Worm (Caenorhabditis elegans) whole organism, L1 larva: ENCODE results near the gene K01D12.7.

ENCODE experiments used
- C04F5.9 ChIP-seq: sonication (generic microtip); optimal IDR thresholded peaks from 2 replicates; lab custom pipeline; 2016; ENCODE audit warnings: missing genetic modification characterization, missing compliant biosample characterization
- C16A3.4 ChIP-seq: fragments of 150-350 bp; optimal IDR thresholded peaks from 2 replicates; lab custom pipeline; 2014; ENCODE audit warnings: missing biosample characterization, missing genetic modification characterization
- C34B4.2 ChIP-seq: sonication (generic microtip); optimal IDR thresholded peaks from 2 replicates; lab custom pipeline; 2017; ENCODE audit warnings: mild to moderate bottlenecking, missing genetic modification characterization, missing compliant biosample characterization
- F16B12.6 ChIP-seq: fragments of 150-350 bp; optimal IDR thresholded peaks from 2 replicates; lab custom pipeline; 2014; ENCODE audit warnings: missing biosample characterization, missing genetic modification characterization
- Y116A8C.19 ChIP-seq: sonication (generic microtip); optimal IDR thresholded peaks from 2 replicates; lab custom pipeline; 2016; ENCODE audit warnings: missing compliant biosample characterization, missing genetic modification characterization, borderline replicate concordance
- aha-1 ChIP-seq: fragments of 150-350 bp; optimal IDR thresholded peaks from 2 replicates; lab custom pipeline; 2014; ENCODE audit warnings: missing biosample characterization, missing genetic modification characterization
- alr-1 ChIP-seq: fragments of 200-800 bp; sonication (Bioruptor generic); optimal IDR thresholded peaks from 2 replicates; lab custom pipeline; 2018; ENCODE audit warnings: borderline replicate concordance, mild to moderate bottlenecking, missing genetic modification characterization, missing compliant biosample characterization
- ama-1 ChIP-seq: fragments of 150-350 bp; optimal IDR thresholded peaks from 2 replicates; lab custom pipeline; 2014
- ceh-8 ChIP-seq: fragments of 200-800 bp; sonication (Bioruptor generic); optimal IDR thresholded peaks from 2 replicates; lab custom pipeline; 2018; ENCODE audit warnings: mild to moderate bottlenecking, missing genetic modification characterization, moderate library complexity, missing compliant biosample characterization
- ceh-88 ChIP-seq: fragments of 200-800 bp; sonication (Bioruptor generic); IDR thresholded peaks from 2 replicates; pipeline ENCODE4 v1.3.6; 2022; ENCODE audit warnings: missing genetic modification characterization, missing compliant biosample characterization
- efl-3 ChIP-seq: fragments of 200-800 bp; sonication (Bioruptor generic); optimal IDR thresholded peaks from 2 replicates; lab custom pipeline; 2018; ENCODE audit warnings: mild to moderate bottlenecking, missing genetic modification characterization, missing compliant biosample characterization
- elt-3 ChIP-seq, 6 experiments: fragments of 150-350 bp in 1 of 6; sonication (generic microtip); optimal IDR thresholded peaks; 2 replicates each; lab custom pipeline; 2017 to 2018; ENCODE audit warnings: missing biosample characterization in 6 of 6, missing genetic modification characterization in 6 of 6, inconsistent platforms in 1 of 6
- fkh-8 ChIP-seq: sonication (generic microtip); optimal IDR thresholded peaks from 2 replicates; lab custom pipeline; 2016; ENCODE audit warnings: mild to moderate bottlenecking, missing genetic modification characterization, missing compliant biosample characterization
- hlh-17 ChIP-seq: fragments of 200-800 bp; sonication (Bioruptor generic); optimal IDR thresholded peaks from 2 replicates; lab custom pipeline; 2018; ENCODE audit warnings: missing genetic modification characterization, mild to moderate bottlenecking, missing compliant biosample characterization, moderate library complexity, borderline replicate concordance
- hlh-4 ChIP-seq: sonication (generic microtip); optimal IDR thresholded peaks from 2 replicates; lab custom pipeline; 2016; ENCODE audit warnings: mild to moderate bottlenecking, missing genetic modification characterization, missing compliant biosample characterization
- irx-1 ChIP-seq: sonication (generic microtip); optimal IDR thresholded peaks from 2 replicates; lab custom pipeline; 2016; ENCODE audit warnings: missing genetic modification characterization, missing compliant biosample characterization
- jun-1 ChIP-seq: fragments of 150-350 bp; optimal IDR thresholded peaks from 2 replicates; lab custom pipeline; 2014; ENCODE audit warnings: missing biosample characterization, missing genetic modification reagents, missing genetic modification characterization
- lin-13 ChIP-seq: fragments of 150-350 bp; optimal IDR thresholded peaks from 2 replicates; lab custom pipeline; 2014; ENCODE audit warnings: missing biosample characterization, missing genetic modification reagents, missing genetic modification characterization
- lin-14 ChIP-seq: fragments of 200-800 bp; sonication (Bioruptor generic); optimal IDR thresholded peaks from 2 replicates; lab custom pipeline; 2018; ENCODE audit warnings: mild to moderate bottlenecking, missing genetic modification characterization, moderate library complexity, missing compliant biosample characterization
- lin-15B ChIP-seq: fragments of 150-350 bp; sonication (generic microtip); optimal IDR thresholded peaks from 3 replicates; lab custom pipeline; 2014; ENCODE audit warnings: missing biosample characterization, missing genetic modification characterization
- lin-39 ChIP-seq: fragments of 150-350 bp; optimal IDR thresholded peaks from 2 replicates; lab custom pipeline; 2014; ENCODE audit warnings: missing biosample characterization, missing genetic modification reagents, missing genetic modification characterization
- lir-3 ChIP-seq: sonication (generic microtip); optimal IDR thresholded peaks from 2 replicates; lab custom pipeline; 2016; ENCODE audit warnings: mild to moderate bottlenecking, missing genetic modification characterization, moderate library complexity, missing compliant biosample characterization; ENCODE audit not compliant: poor library complexity
- lsy-2 ChIP-seq, 2 experiments: fragments of 150-350 bp; optimal IDR thresholded peaks; 2 replicates each; lab custom pipeline; 2014; ENCODE audit warnings: missing biosample characterization in 2 of 2, missing genetic modification characterization in 2 of 2
- mab-9 ChIP-seq: fragments of 200-800 bp; sonication (Bioruptor generic); IDR thresholded peaks from 2 replicates; pipeline ENCODE4 v1.3.6; 2022; ENCODE audit warnings: missing genetic modification reagents, missing genetic modification characterization, missing compliant biosample characterization
- mdl-1 ChIP-seq, 2 experiments: fragments of 150-350 bp; optimal IDR thresholded peaks; 2 replicates each; lab custom pipeline; 2014 to 2017; ENCODE audit warnings: missing biosample characterization in 2 of 2, missing genetic modification characterization in 2 of 2, inconsistent platforms in 1 of 2
- mep-1 ChIP-seq: fragments of 150-350 bp; optimal IDR thresholded peaks from 2 replicates; lab custom pipeline; 2014; ENCODE audit warnings: missing biosample characterization, missing genetic modification characterization
- nhr-20 ChIP-seq: sonication (generic microtip); optimal IDR thresholded peaks from 2 replicates; lab custom pipeline; 2016; ENCODE audit warnings: mild to moderate bottlenecking, missing genetic modification characterization, missing compliant biosample characterization
- nhr-237 ChIP-seq: fragments of 150-350 bp; optimal IDR thresholded peaks from 2 replicates; lab custom pipeline; 2014; ENCODE audit warnings: missing biosample characterization, missing genetic modification characterization
- nhr-28 ChIP-seq: fragments of 150-350 bp; optimal IDR thresholded peaks from 2 replicates; lab custom pipeline; 2014; ENCODE audit warnings: missing biosample characterization, missing genetic modification characterization
- nhr-71 ChIP-seq: sonication (generic microtip); optimal IDR thresholded peaks from 2 replicates; lab custom pipeline; 2016; ENCODE audit warnings: mild to moderate bottlenecking, missing genetic modification characterization, moderate library complexity, missing compliant biosample characterization
- nhr-76 ChIP-seq: sonication (generic microtip); optimal IDR thresholded peaks from 2 replicates; lab custom pipeline; 2017; ENCODE audit warnings: missing biosample characterization, missing genetic modification characterization
- nhr-90 ChIP-seq: sonication (generic microtip); optimal IDR thresholded peaks from 2 replicates; lab custom pipeline; 2016; ENCODE audit warnings: mild to moderate bottlenecking, missing genetic modification characterization, missing compliant biosample characterization; ENCODE audit not compliant: poor library complexity
- pax-3 ChIP-seq: fragments of 200-800 bp; sonication (Bioruptor generic); optimal IDR thresholded peaks from 2 replicates; lab custom pipeline; 2018; ENCODE audit warnings: mild to moderate bottlenecking, missing genetic modification characterization, moderate library complexity, missing compliant biosample characterization
- snpc-4 ChIP-seq: fragments of 150-350 bp; optimal IDR thresholded peaks from 2 replicates; lab custom pipeline; 2014; ENCODE audit warnings: missing biosample characterization, missing genetic modification characterization
- snu-23 ChIP-seq: sonication (generic microtip); optimal IDR thresholded peaks from 2 replicates; lab custom pipeline; 2016; ENCODE audit warnings: missing genetic modification characterization, missing compliant biosample characterization
- sox-4 ChIP-seq: sonication (generic microtip); optimal IDR thresholded peaks from 2 replicates; lab custom pipeline; 2016; ENCODE audit warnings: missing genetic modification characterization, missing compliant biosample characterization
- vab-15 ChIP-seq: sonication (generic microtip); optimal IDR thresholded peaks from 2 replicates; lab custom pipeline; 2017; ENCODE audit warnings: missing genotype, mild to moderate bottlenecking, missing genetic modification characterization, missing compliant biosample characterization
- xbp-1 ChIP-seq: sonication (generic microtip); optimal IDR thresholded peaks from 2 replicates; lab custom pipeline; 2016; ENCODE audit warnings: missing genetic modification characterization, missing compliant biosample characterization
- zag-1 ChIP-seq: fragments of 150-350 bp; optimal IDR thresholded peaks from 2 replicates; lab custom pipeline; 2014; ENCODE audit warnings: missing biosample characterization, missing genetic modification characterization
- ztf-11 ChIP-seq, 2 experiments: sonication (generic microtip); optimal IDR thresholded peaks; 2 replicates each; lab custom pipeline; 2016 to 2017; ENCODE audit warnings: missing genetic modification characterization in 2 of 2, missing biosample characterization in 1 of 2, missing compliant biosample characterization in 1 of 2

Gene K01D12.7

DNA sequence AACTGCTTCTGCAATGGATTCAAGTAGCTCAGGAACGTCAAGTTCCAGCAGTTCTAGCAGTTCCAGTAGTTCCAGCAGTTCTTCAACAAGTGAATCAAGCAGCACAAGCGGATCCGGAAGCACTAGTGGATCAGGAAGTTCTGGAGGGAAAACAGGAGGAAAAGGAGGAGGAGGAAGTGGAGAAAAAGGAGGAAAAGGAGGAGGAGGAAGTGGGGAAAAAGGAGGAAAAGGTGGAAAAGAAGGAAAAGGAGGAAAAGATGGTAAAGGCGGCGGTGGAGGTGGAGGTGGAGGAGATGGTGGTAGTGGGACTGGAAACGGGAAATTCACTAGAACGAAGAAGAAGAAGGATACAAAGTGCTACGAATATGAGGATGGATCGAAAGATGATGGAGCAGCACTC lies 5.2 kb upstream of the K01D12.7 start:
- TF ChIP-seq C34B4.2 (no peak), lin-15B (tag; lab: Kevin White, UChicago) (no peak), nhr-28 (no peak), ztf-11 (tag; optimal IDR thresholded peaks at IDR 0.05; lab: Kevin White, UChicago) (no peak), snu-23 (GFP tag; lab: Kevin White, UChicago) (no peak), F16B12.6 (tag; lab: Kevin White, UChicago) (no peak), nhr-76 (tag; lab: Kevin White, UChicago) (no peak), xbp-1 (tag; lab: Kevin White, UChicago) (no peak), nhr-237 (no peak), lir-3 (tag; lab: Kevin White, UChicago) (no peak)

DNA sequence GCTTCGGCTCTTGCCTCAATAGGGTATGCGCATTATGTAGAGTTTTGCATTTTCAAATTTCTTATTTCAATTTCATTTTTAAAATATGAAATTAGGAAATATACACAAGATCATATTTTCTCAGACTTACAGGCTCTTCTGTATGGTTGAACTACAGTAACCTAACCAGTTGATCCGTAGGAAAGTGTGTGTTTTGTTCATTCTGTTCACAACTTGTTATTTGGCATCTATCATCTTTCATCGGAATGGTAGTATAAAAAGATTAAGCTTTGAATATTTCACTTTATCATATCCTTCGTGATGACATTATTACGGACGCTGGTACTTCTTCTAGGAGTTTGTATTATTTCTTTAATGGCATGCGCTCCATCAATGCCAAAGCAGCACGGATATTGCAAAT lies 4.6 kb upstream of the K01D12.7 start, which contains the start of gene K01D12.10:
Gene K01D12.10 (plus strand): TSS at position 301 of the 400 bp plus-strand sequence.
- TF ChIP-seq vab-15 (tag; lab: Kevin White, UChicago) = no peak
- no peak for TF ChIP-seq mab-9 (GFP tag; lab: Robert Waterston, UW)
- TF ChIP-seq hlh-4 (tag; lab: Kevin White, UChicago) = no peak
- no peak for TF ChIP-seq ama-1 (lab: Kevin White, UChicago)
- no peak for TF ChIP-seq lin-39 (tag; lab: Kevin White, UChicago)
- TF ChIP-seq sox-4 (tag; lab: Kevin White, UChicago) = no peak
- TF ChIP-seq ceh-88 = no peak
- TF ChIP-seq hlh-17 (GFP tag; lab: Kevin White, UChicago) = no peak
- no peak for TF ChIP-seq fkh-8 (tag; lab: Kevin White, UChicago)
- no peak for TF ChIP-seq lir-3 (tag; lab: Kevin White, UChicago)
- no peak for TF ChIP-seq elt-3 (tag; optimal IDR thresholded peaks at IDR 0.05; lab: Kevin White, UChicago)
- TF ChIP-seq jun-1 (tag; lab: Kevin White, UChicago) = no peak
- TF ChIP-seq nhr-71 = no peak
- TF ChIP-seq mep-1 (tag; lab: Kevin White, UChicago) = no peak
- no peak for TF ChIP-seq lin-13
- no peak for TF ChIP-seq aha-1 (tag; lab: Kevin White, UChicago)
- TF ChIP-seq nhr-237 = no peak
- no peak for TF ChIP-seq C16A3.4 (tag; lab: Kevin White, UChicago)
- TF ChIP-seq irx-1 = no peak

DNA sequence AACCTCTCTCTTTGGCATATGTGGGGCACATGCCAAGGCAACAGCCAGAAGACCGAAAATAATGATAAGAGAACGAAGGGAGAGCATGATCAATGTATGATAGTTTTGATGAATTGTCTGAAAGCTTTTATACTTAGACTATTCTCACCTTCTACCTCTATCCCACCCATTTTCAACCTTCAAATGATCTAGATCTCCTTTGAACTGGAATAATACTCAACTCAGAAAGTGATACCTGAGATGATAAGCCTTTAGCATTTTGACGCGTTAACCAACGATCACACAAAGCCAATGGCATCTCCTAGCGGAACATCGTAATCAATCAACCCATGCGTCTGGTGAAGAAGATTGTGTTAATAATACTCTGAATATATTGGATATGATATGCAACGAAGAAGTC lies 3.3 kb upstream of the K01D12.7 start, which contains the start of gene K01D12.9:
Gene K01D12.9 (minus strand): TSS at position 101 of the 400 bp plus-strand sequence.
- TF ChIP-seq snpc-4 (tag; lab: Kevin White, UChicago) (no peak), C16A3.4 (tag; lab: Kevin White, UChicago) (no peak), lin-15B (tag; lab: Kevin White, UChicago) (no peak), efl-3 (GFP tag; lab: Kevin White, UChicago) (no peak), nhr-76 (tag; lab: Kevin White, UChicago) (no peak), zag-1 (tag; lab: Kevin White, UChicago) (no peak), ceh-8 (GFP tag; lab: Kevin White, UChicago) (no peak), nhr-28 (no peak), fkh-8 (tag; lab: Kevin White, UChicago) (no peak), mdl-1 (tag; optimal IDR thresholded peaks at IDR 0.05; lab: Kevin White, UChicago) (no peak), elt-3 (tag; optimal IDR thresholded peaks at IDR 0.05; lab: Kevin White, UChicago) (no peak), jun-1 (tag; lab: Kevin White, UChicago) (no peak), lsy-2 (tag; optimal IDR thresholded peaks at IDR 0.05; lab: Kevin White, UChicago) (no peak), pax-3 (tag; lab: Kevin White, UChicago) (no peak), lin-39 (tag; lab: Kevin White, UChicago) (no peak)

DNA sequence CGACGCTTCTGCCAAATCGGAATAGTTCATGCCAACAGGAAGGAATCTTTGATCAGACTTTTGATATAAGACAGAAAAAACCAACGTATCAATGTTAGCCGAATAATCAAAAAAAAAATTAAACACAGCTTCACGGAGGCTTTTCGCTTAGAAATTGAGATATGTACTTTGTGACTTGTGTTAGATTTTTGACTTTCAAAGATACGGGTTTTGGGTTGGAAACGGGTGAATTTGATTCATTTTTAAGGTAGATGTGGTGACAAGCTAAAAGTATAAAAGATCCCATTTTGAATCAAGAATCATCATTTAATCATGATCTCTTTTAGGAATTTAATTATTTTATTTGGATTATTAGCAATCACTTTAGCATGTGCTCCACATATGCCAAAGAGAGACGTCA lies 1.1 kb upstream of the K01D12.7 start, which contains the start of gene K01D12.8:
Gene K01D12.8 (plus strand): TSS at position 301 of the 400 bp plus-strand sequence.
- TF ChIP-seq alr-1 (tag; lab: Kevin White, UChicago) (no peak), elt-3 (tag; optimal IDR thresholded peaks at IDR 0.05; lab: Kevin White, UChicago) (no peak), nhr-90 (no peak), C04F5.9 (tag; lab: Kevin White, UChicago) (no peak), ceh-88 (no peak), lin-14 (GFP tag; lab: Kevin White, UChicago) (no peak), Y116A8C.19 (tag; lab: Kevin White, UChicago) (no peak), nhr-20 (tag; lab: Kevin White, UChicago) (no peak)
